Fruit fly (Drosophila melanogaster): ENCODE data around the gene knk.

Gene knk

dm6 chr3R:10087206-10087927 lies 38.1 kb downstream of the knk start (continued):
- TF ChIP-seq CG10431 (GFP tag; optimal IDR thresholded peaks at IDR 0.05) (no peak), CG13424 (tag; optimal IDR thresholded peaks at IDR 0.05) (peak; percentile 22), Ssrp (tag; optimal IDR thresholded peaks at IDR 0.05) (peak; percentile 44), CG8388 (GFP tag; optimal IDR thresholded peaks at IDR 0.05) (peak; percentile 37), eyg (GFP tag; optimal IDR thresholded peaks at IDR 0.05) (peak; percentile 1), CG7357 (GFP tag; IDR thresholded peaks at IDR 0.05) (peak; percentile 58; the same call in 1 of the 3 replicates), Jarid2 (GFP tag; optimal IDR thresholded peaks at IDR 0.05) (no peak), CG7745 (tag; optimal IDR thresholded peaks at IDR 0.05) (no peak), Camta (GFP tag; optimal IDR thresholded peaks at IDR 0.05) (peak; percentile 73), sim (GFP tag; IDR thresholded peaks at IDR 0.05) (no peak), CG31388 (GFP tag; optimal IDR thresholded peaks at IDR 0.05) (no peak), ro (GFP tag; IDR thresholded peaks at IDR 0.05) (no peak), bowl (GFP tag; IDR thresholded peaks at IDR 0.05) (no peak), esg (GFP tag; conservative IDR thresholded peaks at IDR 0.05) (no peak; the same call in 1 of the 2 replicates), gsb (GFP tag; IDR thresholded peaks at IDR 0.05) (peak; percentile 59), CG1647 (GFP tag; optimal IDR thresholded peaks at IDR 0.05) (peak; percentile 38), CG15696 (tag; optimal IDR thresholded peaks at IDR 0.05) (no peak), sr (GFP tag; IDR thresholded peaks at IDR 0.05) (0 out of 3 replicates have a peak, but pooled peaks have one; percentile 51), vfl (GFP tag; optimal IDR thresholded peaks at IDR 0.05) (no peak), CG8478 (optimal IDR thresholded peaks at IDR 0.05) (peak; percentile 96), CG16863 (GFP tag; optimal IDR thresholded peaks at IDR 0.05) (peak; percentile 55), Hr39 (optimal IDR thresholded peaks at IDR 0.05) (no peak), stc (GFP tag; IDR thresholded peaks at IDR 0.05) (peak; percentile 76), ATbp (GFP tag; optimal IDR thresholded peaks at IDR 0.05) (peak; percentile 60), CG10543 (GFP tag; optimal IDR thresholded peaks at IDR 0.05) (no peak), C15 (GFP tag; IDR thresholded peaks at IDR 0.05) (peak; percentile 59; the same call in 1 of the 3 replicates), btn (GFP tag; optimal IDR thresholded peaks at IDR 0.05) (peak; percentile 21), fd64A (GFP tag; optimal IDR thresholded peaks at IDR 0.05) (no peak), CG31365 (tag; optimal IDR thresholded peaks at IDR 0.05) (no peak), CG17829 (tag; optimal IDR thresholded peaks at IDR 0.05) (peak; percentile 12), tap (tag; optimal IDR thresholded peaks at IDR 0.05) (no peak), Xrp1 (GFP tag; IDR thresholded peaks at IDR 0.05) (peak; percentile 74), psq (GFP tag; optimal IDR thresholded peaks at IDR 0.05) (peak; percentile 80), CG15011 (GFP tag; optimal IDR thresholded peaks at IDR 0.05) (peak; percentile 39), bcd (GFP tag; optimal IDR thresholded peaks at IDR 0.05) (peak; percentile 77), Bteb2 (GFP tag; optimal IDR thresholded peaks at IDR 0.05) (peak; percentile 64), CG11695 (GFP tag; IDR thresholded peaks at IDR 0.05) (no peak), danr (GFP tag; IDR thresholded peaks at IDR 0.05) (0 out of 2 replicates have a peak, but pooled peaks have one; percentile 9), CG10147 (GFP tag; optimal IDR thresholded peaks at IDR 0.05) (peak; percentile 12), CG18599 (GFP tag; optimal IDR thresholded peaks at IDR 0.05) (peak; percentile 77), Opbp (GFP tag; IDR thresholded peaks at IDR 0.05; ENCODE audit: partially characterized antibody) (no peak), CG3407 (GFP tag; optimal IDR thresholded peaks at IDR 0.05) (peak; percentile 43), CG33557 (GFP tag; optimal IDR thresholded peaks at IDR 0.05) (no peak), Stat92E (GFP tag; optimal IDR thresholded peaks at IDR 0.05) (no peak), Ets97D (GFP tag; optimal IDR thresholded peaks at IDR 0.05) (peak; percentile 19), HmgZ (tag; optimal IDR thresholded peaks at IDR 0.05) (no peak), grau (tag; optimal IDR thresholded peaks at IDR 0.05) (peak; percentile 62), dm (GFP tag; optimal IDR thresholded peaks at IDR 0.05) (peak; percentile 32), caup (GFP tag; optimal IDR thresholded peaks at IDR 0.05; ENCODE audit: severe bottlenecking) (peak; percentile 41), sisA (GFP tag; IDR thresholded peaks at IDR 0.05) (peak; percentile 76)

All from whole organism, embryonic.